Fruit fly (Drosophila melanogaster): ENCODE data around the gene gukh.

DNA sequence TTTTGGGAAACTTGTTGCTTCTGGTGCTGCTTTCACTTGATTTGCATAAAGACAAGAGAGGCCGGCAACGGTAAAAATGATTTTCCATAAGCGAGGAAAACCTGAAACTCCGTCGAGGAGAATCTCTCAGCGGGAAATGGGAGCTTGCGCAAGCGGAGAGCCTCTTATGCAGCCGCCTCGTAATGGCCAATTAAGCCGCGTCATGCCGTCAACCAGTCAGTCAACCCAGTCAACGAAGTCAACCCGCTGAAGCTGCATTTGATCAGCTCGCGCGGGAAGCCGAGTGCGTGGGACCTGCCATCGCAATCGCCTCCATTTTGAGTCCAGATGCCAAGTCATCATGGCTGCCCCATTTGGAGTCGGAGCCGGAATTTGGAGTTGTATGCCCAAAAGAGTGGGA is 9.3 kb downstream of the gukh start:
- TF ChIP-seq insv (optimal IDR thresholded peaks at IDR 0.05) (no peak), Sin3A (optimal IDR thresholded peaks at IDR 0.05) (no peak), Myc (optimal IDR thresholded peaks at IDR 0.05) (no peak), h (optimal IDR thresholded peaks at IDR 0.05) (no peak)

All from Kc167 (cell line).